Worm (Caenorhabditis elegans): ENCODE data around the gene F21F8.5.

Gene F21F8.5

DNA sequence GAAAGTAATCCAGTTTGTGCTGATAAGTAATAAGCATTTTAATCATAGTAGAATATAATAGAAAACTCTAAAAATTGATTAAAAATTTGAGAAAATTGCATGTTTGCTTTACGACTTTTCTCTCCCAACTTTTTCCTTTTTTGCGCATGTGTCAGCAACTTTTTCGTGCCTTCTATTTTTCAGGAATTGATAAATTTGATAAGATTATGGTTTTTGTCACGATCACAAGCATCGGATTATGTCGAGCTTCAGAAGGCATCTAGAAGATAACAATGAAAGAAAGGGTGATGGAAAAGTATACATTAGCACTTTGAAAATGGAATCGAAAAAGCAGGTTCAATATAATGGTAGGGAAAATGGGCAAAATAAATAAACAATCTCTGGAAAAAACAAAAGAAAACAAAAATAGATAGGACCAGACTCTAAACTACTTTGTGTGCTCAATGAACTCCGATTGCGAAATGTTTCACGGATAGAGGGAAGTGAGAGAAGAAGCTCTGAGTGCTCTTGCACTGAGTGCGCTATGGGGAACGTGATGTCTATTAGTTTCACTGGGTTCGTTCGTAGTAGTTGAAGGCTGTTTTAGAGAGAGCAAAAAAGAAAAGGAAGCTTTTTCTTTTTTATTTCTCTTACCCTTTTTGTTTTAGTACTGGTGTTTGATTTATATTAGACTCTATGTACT, 22.1 kb upstream of the F21F8.5 start:
- TF ChIP-seq him-1 (tag; optimal IDR thresholded peaks at IDR 0.05) (no peak), W03F9.2 (tag; optimal IDR thresholded peaks at IDR 0.05) (no peak), dao-5 (tag; optimal IDR thresholded peaks at IDR 0.05) (no peak)

DNA sequence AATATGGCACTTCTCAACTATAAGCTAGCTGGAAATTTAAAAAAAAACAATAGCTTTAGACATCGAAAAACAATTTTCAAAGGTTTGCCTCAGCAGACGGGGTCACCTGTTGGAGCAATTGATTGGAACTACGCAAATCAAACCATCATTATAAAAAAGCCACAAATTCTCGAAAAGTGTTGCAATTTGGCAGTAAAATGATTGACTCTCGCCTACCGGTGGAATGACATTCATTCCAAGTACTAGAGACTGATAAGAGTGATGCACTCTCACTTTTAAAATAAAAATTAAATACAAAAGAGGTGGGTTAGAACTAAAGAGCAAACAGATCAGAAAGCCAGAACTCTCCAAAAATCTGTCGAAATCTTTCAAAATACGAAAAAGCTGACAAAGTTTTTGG, 19.3 kb upstream of the F21F8.5 start:
- TF ChIP-seq him-1 (tag; optimal IDR thresholded peaks at IDR 0.05): no peak
- TF ChIP-seq dao-5 (tag; optimal IDR thresholded peaks at IDR 0.05): no peak
- TF ChIP-seq W03F9.2 (tag; optimal IDR thresholded peaks at IDR 0.05): no peak

DNA sequence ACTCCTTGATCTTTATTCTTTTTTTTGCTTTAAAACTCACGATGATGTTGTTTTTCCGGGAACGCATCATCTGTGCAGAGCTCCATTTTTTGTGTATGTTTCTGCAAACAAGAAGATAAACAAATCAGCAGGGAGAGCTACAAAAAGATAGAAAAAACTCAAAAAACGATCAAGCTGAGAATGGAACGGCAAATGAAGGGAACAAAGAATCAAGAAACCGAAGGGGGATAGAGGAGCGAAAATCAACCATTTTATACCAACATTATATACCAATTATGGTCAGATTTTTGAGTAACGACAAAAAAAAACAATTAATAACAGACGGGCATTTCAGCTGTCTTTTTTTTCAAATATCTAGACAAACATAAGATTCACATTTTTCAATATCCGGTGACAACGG, 18.7 kb upstream of the F21F8.5 start, which contains the start of gene slc-17.5:
TSS of gene slc-17.5 (minus strand) at position 101 of the 400 bp plus-strand sequence.
- TF ChIP-seq dao-5 (tag; optimal IDR thresholded peaks at IDR 0.05) (no peak), W03F9.2 (tag; optimal IDR thresholded peaks at IDR 0.05) (no peak), him-1 (tag; optimal IDR thresholded peaks at IDR 0.05) (no peak)

DNA sequence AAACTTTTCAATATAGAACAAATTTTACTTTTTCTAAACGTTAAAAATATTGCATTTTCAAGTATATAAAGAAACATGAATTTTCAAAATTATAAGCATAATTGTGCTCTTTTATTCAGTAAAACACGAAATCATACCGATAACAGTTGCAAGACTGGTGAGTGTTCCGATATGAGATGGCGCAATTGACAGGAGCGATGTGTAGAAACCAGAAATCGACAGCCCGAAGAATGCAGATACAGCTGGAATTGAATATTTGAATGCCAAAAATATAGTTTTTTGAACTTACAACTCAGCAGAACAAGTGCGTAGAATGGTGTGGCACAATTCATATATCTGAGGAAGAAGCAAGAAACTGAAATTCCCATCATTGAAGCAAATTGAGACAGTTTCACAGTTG, 16.8 kb upstream of the F21F8.5 start:
- TF ChIP-seq dao-5 (tag; optimal IDR thresholded peaks at IDR 0.05) (no peak), him-1 (tag; optimal IDR thresholded peaks at IDR 0.05) (no peak), W03F9.2 (tag; optimal IDR thresholded peaks at IDR 0.05) (no peak)

DNA sequence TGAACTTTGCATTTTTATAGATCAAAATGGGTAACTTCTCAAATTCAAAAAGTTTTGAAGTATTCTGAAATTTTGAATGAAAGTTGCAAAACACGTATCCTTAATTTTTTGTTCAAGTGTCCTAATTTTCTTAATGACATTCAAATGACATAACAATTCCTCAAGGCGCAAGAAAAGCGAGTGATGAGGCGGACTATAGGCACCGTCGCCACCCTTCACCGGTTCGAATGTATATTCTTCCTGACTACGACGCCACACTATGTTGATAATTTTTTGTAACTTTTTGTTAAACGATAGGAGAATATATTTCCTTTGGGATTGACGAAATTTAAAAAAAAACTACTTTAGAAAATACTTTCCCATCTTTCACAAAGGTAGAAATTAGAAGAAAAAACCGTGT, 15.5 kb upstream of the F21F8.5 start:
- TF ChIP-seq dao-5 (tag; optimal IDR thresholded peaks at IDR 0.05) (no peak), W03F9.2 (tag; optimal IDR thresholded peaks at IDR 0.05) (no peak), him-1 (tag; optimal IDR thresholded peaks at IDR 0.05) (no peak)

DNA sequence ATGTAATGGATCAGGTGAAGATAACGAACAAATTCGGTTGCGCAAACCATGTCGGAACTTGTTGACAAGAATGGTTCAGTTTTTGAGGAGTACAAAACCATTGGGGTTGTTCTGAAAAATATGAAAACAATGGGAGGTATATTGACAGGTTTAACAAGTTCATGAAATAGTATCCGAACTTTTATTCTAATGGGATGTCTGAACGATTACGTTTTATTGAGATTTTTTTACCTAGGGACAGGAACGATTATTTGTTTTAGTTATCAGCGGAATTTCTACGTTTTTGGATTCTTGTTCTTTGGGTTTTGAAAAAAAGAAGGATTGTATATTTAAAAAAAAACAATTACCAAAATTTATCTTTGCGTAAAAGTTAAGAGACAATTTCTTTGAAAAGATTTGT, 14.6 kb upstream of the F21F8.5 start, which contains the start of gene str-135:
TSS of gene str-135 (minus strand) at position 101 of the 400 bp plus-strand sequence.
- TF ChIP-seq dao-5 (tag; optimal IDR thresholded peaks at IDR 0.05): no peak
- TF ChIP-seq W03F9.2 (tag; optimal IDR thresholded peaks at IDR 0.05): no peak
- no peak for TF ChIP-seq him-1 (tag; optimal IDR thresholded peaks at IDR 0.05)

DNA sequence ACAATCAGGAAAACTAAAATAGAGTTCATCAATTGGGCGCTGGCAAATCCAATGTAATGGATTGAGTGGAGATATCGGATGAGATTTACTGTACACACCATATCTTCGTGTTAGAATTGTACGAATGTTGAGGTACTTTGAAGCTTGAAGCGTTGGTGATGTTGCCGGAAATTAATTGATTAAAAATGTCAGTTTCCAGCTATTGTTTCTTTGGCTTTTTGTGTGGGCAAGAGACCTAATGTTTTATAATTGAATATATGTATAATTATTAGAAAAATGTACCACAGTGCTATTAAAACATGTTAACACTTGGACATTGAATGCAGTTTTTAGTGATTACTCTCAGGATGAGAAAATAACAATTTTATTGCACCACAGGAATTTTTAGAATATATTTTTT, 12.7 kb upstream of the F21F8.5 start, which contains the start of gene str-136:
TSS of gene str-136 (minus strand) at position 101 of the 400 bp plus-strand sequence.
- no peak for TF ChIP-seq him-1 (tag; optimal IDR thresholded peaks at IDR 0.05)

DNA sequence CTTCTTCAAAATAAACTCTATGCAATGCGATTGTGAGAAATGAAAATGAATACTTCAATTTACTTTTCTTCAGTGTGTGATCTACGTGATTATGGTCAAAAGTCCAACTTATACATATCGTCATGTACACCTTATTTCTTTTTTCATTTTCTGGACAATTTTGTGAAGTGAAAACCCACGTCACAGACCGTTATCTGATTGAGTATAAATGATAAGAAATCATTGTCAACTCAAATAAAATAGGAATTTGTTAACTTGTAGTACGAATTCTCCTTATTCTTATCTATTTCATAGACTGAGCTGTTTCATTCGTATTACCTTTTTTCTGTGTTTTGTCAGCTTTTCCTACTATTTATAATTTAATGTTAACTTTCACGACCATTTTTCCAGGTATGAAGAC, 5.9 kb upstream of the F21F8.5 start, which contains the start of gene asp-5:
TSS of gene asp-5 (plus strand) at position 391 of the 400 bp plus-strand sequence.
- TF ChIP-seq him-1 (tag; optimal IDR thresholded peaks at IDR 0.05) (no peak), dao-5 (tag; optimal IDR thresholded peaks at IDR 0.05) (no peak), W03F9.2 (tag; optimal IDR thresholded peaks at IDR 0.05) (no peak)

DNA sequence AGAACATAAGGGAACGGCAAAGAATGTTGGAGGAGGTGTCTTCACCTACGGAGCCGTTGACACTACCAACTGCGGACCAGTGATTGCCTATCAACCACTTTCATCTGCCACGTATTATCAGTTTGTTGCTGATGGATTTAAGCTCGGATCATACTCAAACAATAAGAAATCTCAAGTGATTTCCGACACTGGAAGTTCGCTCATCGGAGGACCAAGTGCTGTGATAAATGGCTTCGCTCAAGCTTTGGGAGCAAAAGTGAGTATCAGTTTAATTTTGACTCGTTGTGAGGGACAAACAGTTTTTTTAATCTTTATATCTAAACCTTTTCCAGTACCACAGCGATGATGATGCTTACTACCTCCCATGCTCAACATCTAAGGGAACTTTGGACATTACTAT, 5.3 kb upstream of the F21F8.5 start:
- no peak for TF ChIP-seq dao-5 (tag; optimal IDR thresholded peaks at IDR 0.05)

DNA sequence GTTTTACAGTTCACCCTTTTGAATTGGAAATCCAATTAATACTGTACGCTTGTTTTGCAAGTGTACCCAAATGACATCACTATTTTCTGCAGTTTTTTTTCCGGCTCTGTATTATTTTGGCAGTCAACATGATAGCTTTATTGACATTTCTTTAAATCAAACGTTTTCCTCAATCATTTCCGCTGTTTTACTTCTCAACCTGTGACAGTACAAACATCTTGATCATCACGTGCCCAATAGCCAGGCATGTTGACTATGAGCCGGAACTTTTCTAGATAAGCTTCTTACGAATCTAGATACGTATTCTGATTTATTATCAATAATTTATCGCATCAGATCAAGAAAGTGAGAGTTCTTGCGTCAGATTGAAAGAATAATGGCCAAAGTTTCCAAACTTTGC, 3.7 kb upstream of the F21F8.5 start:
- TF ChIP-seq dao-5 (tag; optimal IDR thresholded peaks at IDR 0.05): no peak
- no peak for TF ChIP-seq W03F9.2 (tag; optimal IDR thresholded peaks at IDR 0.05)
- no peak for TF ChIP-seq him-1 (tag; optimal IDR thresholded peaks at IDR 0.05)

DNA sequence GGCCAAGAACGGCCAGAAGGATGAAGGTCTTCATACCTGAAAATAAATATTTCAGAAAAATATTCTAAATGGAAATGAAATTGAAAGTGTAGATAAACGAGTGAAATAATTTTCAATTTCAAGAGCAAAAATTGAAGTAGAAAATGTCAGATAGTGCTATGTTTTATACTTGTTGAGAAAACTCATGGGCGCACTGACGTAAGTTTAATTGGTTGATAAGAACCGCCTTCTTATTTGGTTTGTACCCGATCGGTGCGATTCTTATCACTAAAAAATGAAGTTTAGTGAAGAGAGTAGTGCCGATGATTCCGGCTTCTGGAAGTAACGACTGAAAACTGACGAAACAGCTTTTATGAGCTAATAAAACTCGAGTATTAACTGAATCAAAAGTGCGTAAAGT, 2.8 kb upstream of the F21F8.5 start, which contains the start of the genes asp-6 and asp-12:
TSS of gene asp-6 (minus strand) at position 36 of the 400 bp plus-strand sequence.
TSS of gene asp-12 (plus strand) at position 309 of the 400 bp plus-strand sequence.
- TF ChIP-seq dao-5 (tag; optimal IDR thresholded peaks at IDR 0.05): no peak

DNA sequence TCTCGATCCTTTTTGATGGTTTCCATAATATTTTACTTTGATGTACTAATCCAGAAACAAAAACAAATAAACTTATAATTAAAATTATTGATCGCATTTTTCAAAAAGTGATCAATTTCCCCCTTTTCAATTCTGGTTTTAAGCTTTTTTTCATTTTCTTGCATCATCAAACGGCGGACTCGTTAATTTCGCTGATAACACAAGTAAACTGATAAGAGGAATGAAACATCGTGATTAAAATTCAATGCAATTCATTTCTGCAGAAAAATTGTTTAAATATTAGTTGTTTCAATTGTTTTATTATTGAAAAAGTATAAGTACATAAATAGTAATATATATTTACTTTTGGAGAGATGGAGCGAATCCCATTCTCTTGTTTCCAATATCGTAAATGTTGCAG, 1.1 kb upstream of the F21F8.5 start:
- TF ChIP-seq W03F9.2 (tag; optimal IDR thresholded peaks at IDR 0.05): no peak
- no peak for TF ChIP-seq dao-5 (tag; optimal IDR thresholded peaks at IDR 0.05)
- TF ChIP-seq him-1 (tag; optimal IDR thresholded peaks at IDR 0.05): no peak

DNA sequence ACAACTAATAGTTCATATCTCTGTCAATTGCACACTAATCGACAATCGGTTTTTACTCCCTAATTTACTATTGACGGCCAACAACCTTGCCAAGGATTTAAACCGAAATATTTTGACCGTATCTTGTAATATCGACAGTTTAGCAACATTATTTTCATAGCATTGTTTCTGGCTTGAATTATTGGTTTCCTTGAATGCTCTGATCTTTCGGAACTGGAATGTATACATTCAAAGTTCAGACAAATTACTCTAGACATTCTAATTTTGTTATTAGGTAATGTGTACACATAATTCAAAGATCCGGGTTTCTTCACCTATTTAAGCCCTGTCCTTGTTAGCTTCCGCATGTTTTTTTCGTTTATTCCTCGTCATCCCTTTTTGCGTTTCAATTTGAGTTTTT, 2.2 kb downstream of the F21F8.5 start, which contains the start of gene C16D9.9:
TSS of gene C16D9.9 (plus strand) at position 301 of the 400 bp plus-strand sequence.
- TF ChIP-seq W03F9.2 (tag; optimal IDR thresholded peaks at IDR 0.05) (no peak), him-1 (tag; optimal IDR thresholded peaks at IDR 0.05) (no peak), dao-5 (tag; optimal IDR thresholded peaks at IDR 0.05) (no peak)

DNA sequence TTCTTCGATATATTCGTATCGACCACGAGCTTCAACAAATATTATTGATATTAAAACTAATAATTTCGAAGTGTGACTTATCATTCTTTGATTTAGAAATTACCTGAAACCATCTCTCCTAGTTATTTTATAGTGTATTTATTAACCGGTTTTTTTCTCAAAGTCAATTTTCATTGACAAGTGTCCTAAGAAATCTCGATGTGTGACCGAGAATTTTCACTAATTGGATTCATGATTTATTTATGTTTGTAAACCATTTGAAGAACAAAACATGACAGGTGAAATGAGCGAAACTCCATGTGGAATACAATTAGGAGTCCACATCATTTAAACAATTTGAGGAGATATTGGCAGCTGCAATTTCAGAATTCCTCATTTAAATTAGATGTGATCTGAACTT, 2.7 kb downstream of the F21F8.5 start, which contains the start of gene C16D9.8:
TSS of gene C16D9.8 (minus strand) at position 101 of the 400 bp plus-strand sequence.
- TF ChIP-seq dao-5 (tag; optimal IDR thresholded peaks at IDR 0.05) (no peak), him-1 (tag; optimal IDR thresholded peaks at IDR 0.05) (no peak), W03F9.2 (tag; optimal IDR thresholded peaks at IDR 0.05) (no peak)

DNA sequence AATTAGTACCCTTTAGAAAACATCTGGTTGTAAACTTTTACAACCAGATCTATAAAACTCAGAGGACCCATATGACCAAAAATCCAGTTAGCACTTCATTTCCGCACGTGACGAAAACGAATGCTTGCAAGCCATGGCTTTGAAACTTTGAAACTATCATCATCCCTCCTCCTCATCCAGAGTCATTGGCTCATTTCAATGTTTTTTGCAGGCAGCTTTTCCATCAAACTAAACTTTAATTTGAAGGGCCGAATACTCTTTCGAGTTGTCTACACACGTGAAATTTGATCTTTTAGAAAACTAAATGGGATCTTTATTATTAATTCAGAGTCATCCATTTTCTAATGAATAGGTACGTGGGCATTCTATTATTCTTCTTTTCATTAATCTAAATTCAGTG, 3.9 kb downstream of the F21F8.5 start:
- TF ChIP-seq him-1 (tag; optimal IDR thresholded peaks at IDR 0.05): no peak
- TF ChIP-seq dao-5 (tag; optimal IDR thresholded peaks at IDR 0.05): no peak
